Worm (Caenorhabditis elegans) whole organism, young adult: ENCODE results near the gene cyn-10.

Experiments used
- B0261.1 ChIP-seq: sonication (generic microtip); optimal IDR thresholded peaks from 2 replicates; lab custom pipeline; 2016; ENCODE audit warnings: mild to moderate bottlenecking, missing genetic modification characterization, moderate library complexity, missing compliant biosample characterization
- F22D6.2 ChIP-seq: sonication (generic microtip); optimal IDR thresholded peaks from 2 replicates; lab custom pipeline; 2016; ENCODE audit warnings: mild to moderate bottlenecking, missing genetic modification characterization, missing compliant biosample characterization
- F23B12.7 ChIP-seq: sonication (generic microtip); optimal IDR thresholded peaks from 2 replicates; lab custom pipeline; 2017; ENCODE audit warnings: missing genetic modification characterization, mild to moderate bottlenecking, missing compliant biosample characterization, antibody characterized with exemption, moderate library complexity; ENCODE audit not compliant: insufficient read depth
- F33H1.4 ChIP-seq: fragments of 200-800 bp; sonication (Bioruptor generic); IDR thresholded peaks from 2 replicates; pipeline ENCODE4 v1.3.6; 2022; ENCODE audit warnings: missing genetic modification reagents, missing genetic modification characterization, missing compliant biosample characterization
- F49E8.2 ChIP-seq: sonication (generic microtip); optimal IDR thresholded peaks from 3 replicates; lab custom pipeline; 2017; ENCODE audit warnings: missing genetic modification characterization, mild to moderate bottlenecking, missing compliant biosample characterization, antibody characterized with exemption, moderate library complexity; ENCODE audit not compliant: insufficient read depth
- F52B5.7 ChIP-seq: sonication (generic microtip); optimal IDR thresholded peaks from 2 replicates; lab custom pipeline; 2016; ENCODE audit warnings: mild to moderate bottlenecking, missing genetic modification characterization, missing compliant biosample characterization
- T07F8.4 ChIP-seq: sonication (generic microtip); optimal IDR thresholded peaks from 2 replicates; lab custom pipeline; 2016; ENCODE audit warnings: mild to moderate bottlenecking, missing genetic modification characterization, moderate library complexity, missing compliant biosample characterization
- Y67H2A.10 ChIP-seq: fragments of 200-800 bp; sonication (Bioruptor generic); conservative IDR thresholded peaks from 2 replicates; pipeline ENCODE4 v1.3.6; 2022; ENCODE audit warnings: missing genetic modification reagents, missing genetic modification characterization, missing compliant biosample characterization
- Y79H2A.3 ChIP-seq: fragments of 200-800 bp; sonication (Bioruptor generic); conservative IDR thresholded peaks from 2 replicates; pipeline ENCODE4 v1.3.6; 2022; ENCODE audit warnings: missing genetic modification reagents, missing genetic modification characterization, missing compliant biosample characterization
- ZK185.1 ChIP-seq: sonication (generic microtip); optimal IDR thresholded peaks from 2 replicates; lab custom pipeline; 2016; ENCODE audit warnings: mild to moderate bottlenecking, missing genetic modification characterization, missing compliant biosample characterization; ENCODE audit not compliant: poor library complexity, severe bottlenecking
- aptf-2 ChIP-seq: fragments of 200-800 bp; sonication (Bioruptor generic); conservative IDR thresholded peaks from 2 replicates; pipeline ENCODE4 v1.3.6; 2022; ENCODE audit warnings: missing genetic modification reagents, missing genetic modification characterization, missing compliant biosample characterization
- ceh-100 ChIP-seq: fragments of 200-800 bp; sonication (Bioruptor generic); IDR thresholded peaks from 2 replicates; pipeline ENCODE4 v1.3.6; 2022; ENCODE audit warnings: missing genetic modification reagents, missing genetic modification characterization, missing compliant biosample characterization
- ceh-58 ChIP-seq: fragments of 200-800 bp; sonication (Bioruptor generic); IDR thresholded peaks from 2 replicates; pipeline ENCODE4 v1.3.6; 2022; ENCODE audit warnings: missing genetic modification characterization, missing compliant biosample characterization
- ceh-79 ChIP-seq: sonication (generic microtip); optimal IDR thresholded peaks from 2 replicates; lab custom pipeline; 2017; ENCODE audit warnings: mild to moderate bottlenecking, missing genetic modification characterization, missing compliant biosample characterization
- dox-1 ChIP-seq: fragments of 200-800 bp; sonication (Bioruptor generic); IDR thresholded peaks from 2 replicates; pipeline ENCODE4 v1.3.6; 2022; ENCODE audit warnings: missing genetic modification reagents, missing genetic modification characterization, missing compliant biosample characterization
- dpff-1 ChIP-seq: sonication (generic microtip); optimal IDR thresholded peaks from 2 replicates; lab custom pipeline; 2017; ENCODE audit warnings: mild to moderate bottlenecking, missing genetic modification characterization, missing compliant biosample characterization
- efl-1 ChIP-seq: fragments of 150-350 bp; optimal IDR thresholded peaks from 2 replicates; lab custom pipeline; 2014; ENCODE audit warnings: missing biosample characterization, missing genetic modification reagents, missing genetic modification characterization
- hrde-1 ChIP-seq: sonication (generic microtip); optimal IDR thresholded peaks from 2 replicates; lab custom pipeline; 2016; ENCODE audit warnings: missing genetic modification characterization, mild to moderate bottlenecking, missing compliant biosample characterization, moderate library complexity, missing genotype, missing genetic modification reagents, borderline replicate concordance
- hsf-1 ChIP-seq: fragments of 200-800 bp; sonication (Bioruptor generic); IDR thresholded peaks from 2 replicates; pipeline ENCODE4 v1.3.6; 2022; ENCODE audit warnings: missing genetic modification reagents, missing genetic modification characterization, missing compliant biosample characterization
- let-607 ChIP-seq, 2 experiments: fragments of 200-800 bp in 1 of 2; sonication (Bioruptor generic) in 1 of 2; sonication (generic microtip) in 1 of 2; optimal IDR thresholded peaks; 2 replicates each; lab custom pipeline; 2016 to 2018; ENCODE audit warnings: mild to moderate bottlenecking in 2 of 2, missing compliant biosample characterization in 2 of 2, missing genetic modification characterization in 2 of 2, moderate library complexity in 2 of 2, missing genotype in 1 of 2
- lin-35 ChIP-seq, 3 experiments: fragments of 150-350 bp in 2 of 3; sonication (generic microtip) in 1 of 3; optimal IDR thresholded peaks; 2 replicates each; lab custom pipeline; 2014 to 2018; ENCODE audit warnings: missing biosample characterization in 3 of 3, missing genetic modification characterization in 3 of 3, missing genetic modification reagents in 3 of 3
- lin-54 ChIP-seq: fragments of 200-800 bp; sonication (Bioruptor generic); optimal IDR thresholded peaks from 2 replicates; lab custom pipeline; 2018; ENCODE audit warnings: mild to moderate bottlenecking, missing genetic modification characterization, missing compliant biosample characterization
- mcd-1 ChIP-seq: fragments of 200-800 bp; sonication (Bioruptor generic); IDR thresholded peaks from 2 replicates; pipeline ENCODE4 v1.3.6; 2022; ENCODE audit warnings: missing genetic modification reagents, missing genetic modification characterization, missing compliant biosample characterization
- nfya-1 ChIP-seq: sonication (generic microtip); optimal IDR thresholded peaks from 2 replicates; lab custom pipeline; 2017; ENCODE audit warnings: antibody characterized with exemption, missing compliant biosample characterization, missing genetic modification characterization, borderline replicate concordance; ENCODE audit not compliant: insufficient read depth
- nfyb-1 ChIP-seq: fragments of 200-800 bp; sonication (Bioruptor generic); IDR thresholded peaks from 2 replicates; pipeline ENCODE4 v1.3.6; 2022; ENCODE audit warnings: missing genetic modification reagents, missing genetic modification characterization, missing compliant biosample characterization
- nhr-120 ChIP-seq: fragments of 200-800 bp; sonication (Bioruptor generic); IDR thresholded peaks from 2 replicates; pipeline ENCODE4 v1.3.6; 2022; ENCODE audit warnings: missing genetic modification characterization, missing compliant biosample characterization
- nhr-179 ChIP-seq: sonication (generic microtip); optimal IDR thresholded peaks from 2 replicates; lab custom pipeline; 2016; ENCODE audit warnings: mild to moderate bottlenecking, missing genetic modification characterization, missing compliant biosample characterization
- nhr-80 ChIP-seq: sonication (generic microtip); optimal IDR thresholded peaks from 2 replicates; lab custom pipeline; 2016; ENCODE audit warnings: missing genetic modification characterization, missing compliant biosample characterization
- rcor-1 ChIP-seq: fragments of 200-800 bp; sonication (Bioruptor generic); IDR thresholded peaks from 2 replicates; pipeline ENCODE4 v1.3.6; 2022; ENCODE audit warnings: missing genetic modification reagents, missing genetic modification characterization, missing compliant biosample characterization
- snpc-1.3 ChIP-seq: sonication (generic microtip); optimal IDR thresholded peaks from 2 replicates; lab custom pipeline; 2017; ENCODE audit warnings: missing genetic modification characterization, mild to moderate bottlenecking, missing compliant biosample characterization, antibody characterized with exemption, moderate library complexity, missing genotype, missing genetic modification reagents; ENCODE audit not compliant: insufficient read depth
- snpc-4 ChIP-seq, 5 experiments: fragments of 150-350 bp in 1 of 5; sonication (generic microtip) in 4 of 5; optimal IDR thresholded peaks; 2 replicates each; lab custom pipeline; 2014 to 2018; ENCODE audit warnings: missing genetic modification characterization in 5 of 5, missing biosample characterization in 3 of 5, antibody characterized with exemption in 2 of 5, mild to moderate bottlenecking in 2 of 5, missing compliant biosample characterization in 2 of 5, missing genotype in 2 of 5, moderate library complexity in 2 of 5, missing genetic modification reagents in 1 of 5
- tlf-1 ChIP-seq: fragments of 200-800 bp; sonication (Bioruptor generic); optimal IDR thresholded peaks from 2 replicates; lab custom pipeline; 2018; ENCODE audit warnings: mild to moderate bottlenecking, missing genetic modification characterization, missing compliant biosample characterization
- unc-62 ChIP-seq: fragments of 150-350 bp; optimal IDR thresholded peaks from 2 replicates; lab custom pipeline; 2014; ENCODE audit warnings: missing biosample characterization, missing genetic modification reagents, missing genetic modification characterization
- zfh-2 ChIP-seq: fragments of 200-800 bp; sonication (Bioruptor generic); conservative IDR thresholded peaks from 2 replicates; pipeline ENCODE4 v1.3.6; 2022; ENCODE audit warnings: missing genetic modification reagents, missing genetic modification characterization, missing compliant biosample characterization
- zim-3 ChIP-seq: sonication (generic microtip); optimal IDR thresholded peaks from 2 replicates; lab custom pipeline; 2017; ENCODE audit warnings: mild to moderate bottlenecking, missing genetic modification characterization, moderate library complexity, missing compliant biosample characterization
- ztf-18 ChIP-seq: sonication (generic microtip); optimal IDR thresholded peaks from 2 replicates; lab custom pipeline; 2016; ENCODE audit warnings: missing genotype, mild to moderate bottlenecking, missing genetic modification characterization, missing compliant biosample characterization
- ztf-22 ChIP-seq: fragments of 200-800 bp; sonication (Bioruptor generic); optimal IDR thresholded peaks from 2 replicates; lab custom pipeline; 2018; ENCODE audit warnings: mild to moderate bottlenecking, missing genetic modification characterization, moderate library complexity, missing compliant biosample characterization
- ztf-28 ChIP-seq: fragments of 200-800 bp; sonication (Bioruptor generic); IDR thresholded peaks from 2 replicates; pipeline ENCODE4 v1.3.6; 2022; ENCODE audit warnings: missing genetic modification reagents, missing genetic modification characterization, missing compliant biosample characterization
- ztf-3 ChIP-seq: fragments of 200-800 bp; sonication (Bioruptor generic); optimal IDR thresholded peaks from 2 replicates; lab custom pipeline; 2018; ENCODE audit warnings: mild to moderate bottlenecking, missing genetic modification characterization, missing compliant biosample characterization

Gene cyn-10

ce11 chrII:6951250-6951806 is 38.2 kb upstream of the cyn-10 start, which contains the start of the genes malt-1 and ceh-38 (continued):
- no peak for TF ChIP-seq B0261.1 (tag; lab: Kevin White, UChicago)
- TF ChIP-seq F33H1.4 (GFP tag; lab: Robert Waterston, UW) = peak; percentile 90
- no peak for TF ChIP-seq zim-3 (tag; lab: Kevin White, UChicago)
- peak; percentile 5 for TF ChIP-seq snpc-4 (GFP tag; optimal IDR thresholded peaks at IDR 0.05; lab: Kevin White, UChicago)
- peak; percentile 81 to 89 (median 86) for TF ChIP-seq snpc-4 (tag; optimal IDR thresholded peaks at IDR 0.05; lab: Kevin White, UChicago)
- peak; percentile 91 for TF ChIP-seq ZK185.1 (tag; lab: Kevin White, UChicago)
- no peak for TF ChIP-seq ztf-3
- 0 out of 2 replicates have a peak, but pooled peaks have one; percentile 9 for TF ChIP-seq hsf-1 (GFP tag; lab: Robert Waterston, UW)
- no peak for TF ChIP-seq F49E8.2 (tag; lab: Kevin White, UChicago)
- TF ChIP-seq hrde-1 (tag; lab: Kevin White, UChicago) = no peak
- no peak for TF ChIP-seq T07F8.4
- peak; percentile 86 for TF ChIP-seq unc-62 (GFP tag; lab: Kevin White, UChicago)
- TF ChIP-seq aptf-2 (GFP tag; lab: Robert Waterston, UW) = no peak
- peak; percentile 58 to 77 for TF ChIP-seq let-607 (tag; optimal IDR thresholded peaks at IDR 0.05; lab: Kevin White, UChicago)
- peak; percentile 89 for TF ChIP-seq nfyb-1 (GFP tag; lab: Robert Waterston, UW)
- no peak for TF ChIP-seq nhr-120 (GFP tag; lab: Robert Waterston, UW)
- no peak for TF ChIP-seq ztf-22 (GFP tag; lab: Kevin White, UChicago)
- no peak for TF ChIP-seq ztf-28 (GFP tag; lab: Robert Waterston, UW)
- no peak for TF ChIP-seq ceh-79 (tag; lab: Kevin White, UChicago)
- peak; percentile 76 for TF ChIP-seq tlf-1 (GFP tag; lab: Kevin White, UChicago)
- peak; percentile 69 for TF ChIP-seq lin-54 (GFP tag; lab: Kevin White, UChicago)
- no peak for TF ChIP-seq Y79H2A.3 (GFP tag; lab: Robert Waterston, UW)
- TF ChIP-seq F52B5.7 = peak; percentile 24
- no peak for TF ChIP-seq nfya-1 (tag; lab: Kevin White, UChicago)
- peak in 1 of 3 experiments; percentile 63 for TF ChIP-seq lin-35 (GFP tag; optimal IDR thresholded peaks at IDR 0.05; lab: Kevin White, UChicago)
- peak; percentile 50; the same call in 1 of the 2 replicates for TF ChIP-seq rcor-1 (GFP tag; lab: Robert Waterston, UW)
- peak; percentile 63; the same call in 1 of the 2 replicates for TF ChIP-seq Y67H2A.10 (GFP tag; lab: Robert Waterston, UW)
- peak; percentile 83 for TF ChIP-seq dox-1 (GFP tag; lab: Robert Waterston, UW)
- no peak for TF ChIP-seq F22D6.2 (tag; lab: Kevin White, UChicago)
- peak; percentile 74 for TF ChIP-seq F23B12.7
- peak; percentile 55; the same call in 1 of the 2 replicates for TF ChIP-seq ceh-100 (GFP tag; lab: Robert Waterston, UW)
- peak; percentile 90 for TF ChIP-seq nhr-80
- TF ChIP-seq ceh-58 (GFP tag; lab: Robert Waterston, UW) = no peak
- TF ChIP-seq ztf-18 (tag; lab: Kevin White, UChicago) = peak; percentile 50
- peak; percentile 75 for TF ChIP-seq mcd-1 (GFP tag; lab: Robert Waterston, UW)
- TF ChIP-seq zfh-2 (GFP tag; lab: Robert Waterston, UW) = peak; percentile 66; the same call in 1 of the 2 replicates
- TF ChIP-seq efl-1 (GFP tag; lab: Kevin White, UChicago) = no peak
- TF ChIP-seq snpc-1.3 (tag; lab: Kevin White, UChicago) = peak; percentile 5
- TF ChIP-seq dpff-1 (tag; lab: Kevin White, UChicago) = no peak
- TF ChIP-seq nhr-179 (tag; lab: Kevin White, UChicago) = no peak
